Worm (Caenorhabditis elegans) whole organism, L4/young adult: Measurements from ENCODE around the gene C28G1.2.

Source experiments
- W03F9.2 ChIP-seq: fragments of 150-350 bp; optimal IDR thresholded peaks from 2 replicates; lab custom pipeline; 2014; ENCODE audit warnings: missing biosample characterization, missing genetic modification characterization
- him-1 ChIP-seq: sonication (generic microtip); optimal IDR thresholded peaks from 2 replicates; lab custom pipeline; 2016; ENCODE audit warnings: missing genotype, missing genetic modification reagents, missing genetic modification characterization, missing compliant biosample characterization

ce11 chrX:8882162-8882561 lies 46.3 kb downstream of the C28G1.2 start:
- TF ChIP-seq W03F9.2 (tag; lab: Kevin White, UChicago) = no peak
- TF ChIP-seq him-1 (tag; lab: Kevin White, UChicago) = no peak
